Worm (Caenorhabditis elegans) whole organism, young adult: ENCODE measurements around the gene C37C3.10.
A peak's percentile ranks its signal among the peaks of the same experiment; 100 is the strongest.

Experiments
- B0019.2 ChIP-seq: fragments of 200-800 bp; sonication (Bioruptor generic); conservative IDR thresholded peaks from 2 replicates; pipeline ENCODE4 v1.3.6; 2022; ENCODE audit warnings: missing genetic modification reagents, missing genetic modification characterization, missing compliant biosample characterization
- B0336.3 ChIP-seq: fragments of 200-800 bp; sonication (Bioruptor generic); IDR thresholded peaks from 2 replicates; pipeline ENCODE4 v1.3.6; 2022; ENCODE audit warnings: missing genetic modification characterization, missing compliant biosample characterization
- C17E4.6 ChIP-seq: fragments of 200-800 bp; sonication (Bioruptor generic); IDR thresholded peaks from 2 replicates; pipeline ENCODE4 v1.3.6; 2022; ENCODE audit warnings: missing genetic modification reagents, missing genetic modification characterization, missing compliant biosample characterization
- D2030.7 ChIP-seq: fragments of 200-800 bp; sonication (Bioruptor generic); IDR thresholded peaks from 2 replicates; pipeline ENCODE4 v1.3.6; 2022; ENCODE audit warnings: missing genetic modification reagents, missing genetic modification characterization, missing compliant biosample characterization
- F33H1.4 ChIP-seq: fragments of 200-800 bp; sonication (Bioruptor generic); IDR thresholded peaks from 2 replicates; pipeline ENCODE4 v1.3.6; 2022; ENCODE audit warnings: missing genetic modification reagents, missing genetic modification characterization, missing compliant biosample characterization
- F49E8.2 ChIP-seq: sonication (generic microtip); optimal IDR thresholded peaks from 3 replicates; lab custom pipeline; 2017; ENCODE audit warnings: missing genetic modification characterization, mild to moderate bottlenecking, missing compliant biosample characterization, antibody characterized with exemption, moderate library complexity; ENCODE audit not compliant: insufficient read depth
- F52B5.7 ChIP-seq: sonication (generic microtip); optimal IDR thresholded peaks from 2 replicates; lab custom pipeline; 2016; ENCODE audit warnings: mild to moderate bottlenecking, missing genetic modification characterization, missing compliant biosample characterization
- F55B11.4 ChIP-seq: sonication (generic microtip); optimal IDR thresholded peaks from 2 replicates; lab custom pipeline; 2016; ENCODE audit warnings: missing compliant biosample characterization, missing genetic modification characterization, borderline replicate concordance; ENCODE audit not compliant: insufficient read depth
- K12H6.12 ChIP-seq: fragments of 200-800 bp; sonication (Bioruptor generic); optimal IDR thresholded peaks from 2 replicates; lab custom pipeline; 2018; ENCODE audit warnings: mild to moderate bottlenecking, missing genetic modification characterization, missing compliant biosample characterization
- T26A5.8 ChIP-seq: sonication (generic microtip); optimal IDR thresholded peaks from 2 replicates; lab custom pipeline; 2016; ENCODE audit warnings: missing genetic modification characterization, missing compliant biosample characterization
- Y53G8AR.9 ChIP-seq: fragments of 200-800 bp; sonication (Bioruptor generic); conservative IDR thresholded peaks from 2 replicates; pipeline ENCODE4 v1.3.6; 2022; ENCODE audit warnings: missing genetic modification reagents, missing genetic modification characterization, missing compliant biosample characterization
- Y56A3A.18 ChIP-seq: fragments of 200-800 bp; sonication (Bioruptor generic); IDR thresholded peaks from 2 replicates; pipeline ENCODE4 v1.3.6; 2022; ENCODE audit warnings: missing genetic modification reagents, missing genetic modification characterization, missing compliant biosample characterization
- akir-1 ChIP-seq: fragments of 200-800 bp; sonication (Bioruptor generic); optimal IDR thresholded peaks from 2 replicates; lab custom pipeline; 2018; ENCODE audit warnings: mild to moderate bottlenecking, missing genetic modification characterization, moderate library complexity, missing compliant biosample characterization
- atf-7 ChIP-seq: sonication (generic microtip); optimal IDR thresholded peaks from 2 replicates; lab custom pipeline; 2017; ENCODE audit warnings: mild to moderate bottlenecking, missing genetic modification characterization, missing compliant biosample characterization
- attf-6 ChIP-seq: fragments of 200-800 bp; sonication (Bioruptor generic); IDR thresholded peaks from 2 replicates; pipeline ENCODE4 v1.3.6; 2022; ENCODE audit warnings: missing genetic modification reagents, missing genetic modification characterization, missing compliant biosample characterization
- bed-1 ChIP-seq: fragments of 200-800 bp; sonication (Bioruptor generic); IDR thresholded peaks from 2 replicates; pipeline ENCODE4 v1.3.6; 2022; ENCODE audit warnings: missing genetic modification reagents, missing genetic modification characterization, missing compliant biosample characterization
- bed-2 ChIP-seq: fragments of 200-800 bp; sonication (Bioruptor generic); IDR thresholded peaks from 2 replicates; pipeline ENCODE4 v1.3.6; 2022; ENCODE audit warnings: missing genetic modification reagents, missing genetic modification characterization, missing compliant biosample characterization
- ceh-100 ChIP-seq: fragments of 200-800 bp; sonication (Bioruptor generic); IDR thresholded peaks from 2 replicates; pipeline ENCODE4 v1.3.6; 2022; ENCODE audit warnings: missing genetic modification reagents, missing genetic modification characterization, missing compliant biosample characterization
- die-1 ChIP-seq: sonication (generic microtip); optimal IDR thresholded peaks from 2 replicates; lab custom pipeline; 2016; ENCODE audit warnings: missing genotype, mild to moderate bottlenecking, missing genetic modification characterization, missing compliant biosample characterization
- dox-1 ChIP-seq: fragments of 200-800 bp; sonication (Bioruptor generic); IDR thresholded peaks from 2 replicates; pipeline ENCODE4 v1.3.6; 2022; ENCODE audit warnings: missing genetic modification reagents, missing genetic modification characterization, missing compliant biosample characterization
- ets-4 ChIP-seq: fragments of 200-800 bp; sonication (Bioruptor generic); optimal IDR thresholded peaks from 2 replicates; lab custom pipeline; 2018; ENCODE audit warnings: mild to moderate bottlenecking, missing genetic modification characterization, missing compliant biosample characterization
- fkh-3 ChIP-seq: sonication (generic microtip); optimal IDR thresholded peaks from 2 replicates; lab custom pipeline; 2016; ENCODE audit warnings: mild to moderate bottlenecking, missing genetic modification characterization, missing compliant biosample characterization
- hlh-26 ChIP-seq: fragments of 200-800 bp; sonication (Bioruptor generic); conservative IDR thresholded peaks from 2 replicates; pipeline ENCODE4 v1.3.6; 2022; ENCODE audit warnings: missing genetic modification reagents, missing genetic modification characterization, missing compliant biosample characterization
- hmg-1.2 ChIP-seq: fragments of 200-800 bp; sonication (Bioruptor generic); IDR thresholded peaks from 2 replicates; pipeline ENCODE4 v1.3.6; 2022; ENCODE audit warnings: missing genetic modification reagents, missing genetic modification characterization, missing compliant biosample characterization
- hmg-20 ChIP-seq: fragments of 200-800 bp; sonication (Bioruptor generic); IDR thresholded peaks from 2 replicates; pipeline ENCODE4 v1.3.6; 2022; ENCODE audit warnings: missing genetic modification reagents, missing genetic modification characterization, missing compliant biosample characterization
- hsf-1 ChIP-seq: fragments of 200-800 bp; sonication (Bioruptor generic); IDR thresholded peaks from 2 replicates; pipeline ENCODE4 v1.3.6; 2022; ENCODE audit warnings: missing genetic modification reagents, missing genetic modification characterization, missing compliant biosample characterization
- let-526 ChIP-seq: fragments of 200-800 bp; sonication (Bioruptor generic); IDR thresholded peaks from 2 replicates; pipeline ENCODE4 v1.3.6; 2022; ENCODE audit warnings: missing genetic modification reagents, missing genetic modification characterization, missing compliant biosample characterization
- let-607 ChIP-seq, 2 experiments: fragments of 200-800 bp in 1 of 2; sonication (Bioruptor generic) in 1 of 2; sonication (generic microtip) in 1 of 2; optimal IDR thresholded peaks; 2 replicates each; lab custom pipeline; 2016 to 2018; ENCODE audit warnings: mild to moderate bottlenecking in 2 of 2, missing compliant biosample characterization in 2 of 2, missing genetic modification characterization in 2 of 2, moderate library complexity in 2 of 2, missing genotype in 1 of 2
- lin-40 ChIP-seq: sonication (generic microtip); optimal IDR thresholded peaks from 2 replicates; lab custom pipeline; 2016; ENCODE audit warnings: missing genetic modification characterization, mild to moderate bottlenecking, missing compliant biosample characterization, missing genotype, missing genetic modification reagents
- madf-6 ChIP-seq: fragments of 200-800 bp; sonication (Bioruptor generic); IDR thresholded peaks from 2 replicates; pipeline ENCODE4 v1.3.6; 2022; ENCODE audit warnings: missing genetic modification reagents, missing genetic modification characterization, missing compliant biosample characterization
- madf-8 ChIP-seq: fragments of 200-800 bp; sonication (Bioruptor generic); conservative IDR thresholded peaks from 2 replicates; pipeline ENCODE4 v1.3.6; 2022; ENCODE audit warnings: missing genetic modification reagents, missing genetic modification characterization, missing compliant biosample characterization
- nfya-1 ChIP-seq: sonication (generic microtip); optimal IDR thresholded peaks from 2 replicates; lab custom pipeline; 2017; ENCODE audit warnings: antibody characterized with exemption, missing compliant biosample characterization, missing genetic modification characterization, borderline replicate concordance; ENCODE audit not compliant: insufficient read depth
- nhr-120 ChIP-seq: fragments of 200-800 bp; sonication (Bioruptor generic); IDR thresholded peaks from 2 replicates; pipeline ENCODE4 v1.3.6; 2022; ENCODE audit warnings: missing genetic modification characterization, missing compliant biosample characterization
- nhr-80 ChIP-seq: sonication (generic microtip); optimal IDR thresholded peaks from 2 replicates; lab custom pipeline; 2016; ENCODE audit warnings: missing genetic modification characterization, missing compliant biosample characterization
- pha-4 ChIP-seq: fragments of 150-350 bp; sonication (generic microtip); optimal IDR thresholded peaks from 2 replicates; lab custom pipeline; 2014; ENCODE audit warnings: missing biosample characterization, missing genetic modification reagents, missing genetic modification characterization
- rpc-1 ChIP-seq, 2 experiments: fragments of 150-350 bp in 1 of 2; sonication (generic microtip) in 1 of 2; optimal IDR thresholded peaks; 2 replicates each; lab custom pipeline; 2014 to 2018; ENCODE audit warnings: missing biosample characterization in 1 of 2, missing genetic modification characterization in 1 of 2, missing genetic modification reagents in 1 of 2, missing genotype in 1 of 2
- snpc-4 ChIP-seq, 5 experiments: fragments of 150-350 bp in 1 of 5; sonication (generic microtip) in 4 of 5; optimal IDR thresholded peaks; 2 replicates each; lab custom pipeline; 2014 to 2018; ENCODE audit warnings: missing genetic modification characterization in 5 of 5, missing biosample characterization in 3 of 5, antibody characterized with exemption in 2 of 5, mild to moderate bottlenecking in 2 of 5, missing compliant biosample characterization in 2 of 5, missing genotype in 2 of 5, moderate library complexity in 2 of 5, missing genetic modification reagents in 1 of 5
- somi-1 ChIP-seq: fragments of 200-800 bp; sonication (Bioruptor generic); optimal IDR thresholded peaks from 2 replicates; lab custom pipeline; 2018; ENCODE audit warnings: mild to moderate bottlenecking, missing genetic modification characterization, missing compliant biosample characterization
- tbp1 ChIP-seq: fragments of 200-800 bp; sonication (Bioruptor generic); optimal IDR thresholded peaks from 2 replicates; lab custom pipeline; 2018; ENCODE audit warnings: mild to moderate bottlenecking, missing genetic modification characterization, missing compliant biosample characterization
- tbx-9 ChIP-seq: sonication (generic microtip); optimal IDR thresholded peaks from 2 replicates; lab custom pipeline; 2016; ENCODE audit warnings: borderline replicate concordance, missing genetic modification characterization, inconsistent platforms, missing compliant biosample characterization
- tlf-1 ChIP-seq: fragments of 200-800 bp; sonication (Bioruptor generic); optimal IDR thresholded peaks from 2 replicates; lab custom pipeline; 2018; ENCODE audit warnings: mild to moderate bottlenecking, missing genetic modification characterization, missing compliant biosample characterization
- unc-130 ChIP-seq: sonication (generic microtip); optimal IDR thresholded peaks from 2 replicates; lab custom pipeline; 2016; ENCODE audit warnings: missing genetic modification reagents, missing genetic modification characterization, missing compliant biosample characterization
- zim-3 ChIP-seq: sonication (generic microtip); optimal IDR thresholded peaks from 2 replicates; lab custom pipeline; 2017; ENCODE audit warnings: mild to moderate bottlenecking, missing genetic modification characterization, moderate library complexity, missing compliant biosample characterization
- ztf-3 ChIP-seq: fragments of 200-800 bp; sonication (Bioruptor generic); optimal IDR thresholded peaks from 2 replicates; lab custom pipeline; 2018; ENCODE audit warnings: mild to moderate bottlenecking, missing genetic modification characterization, missing compliant biosample characterization

Gene C37C3.10

ce11 chrV:7861792-7862191, 1.1 kb downstream of the C37C3.10 start, which contains the start of gene C37C3.17:
TSS of gene C37C3.17 (minus strand) at chrV:7861892.
- TF ChIP-seq F49E8.2 (tag; lab: Kevin White, UChicago) (no peak), fkh-3 (tag; lab: Kevin White, UChicago) (no peak), unc-130 (no peak), rpc-1 (optimal IDR thresholded peaks at IDR 0.05; lab: Kevin White, UChicago) (no peak), rpc-1 (tag; optimal IDR thresholded peaks at IDR 0.05; lab: Kevin White, UChicago) (no peak), ztf-3 (GFP tag; lab: Kevin White, UChicago) (no peak), nhr-80 (no peak), nfya-1 (tag; lab: Kevin White, UChicago) (no peak), let-526 (no peak), K12H6.12 (tag; lab: Kevin White, UChicago) (no peak), die-1 (tag; lab: Kevin White, UChicago) (no peak), bed-1 (GFP tag; lab: Robert Waterston, UW) (no peak), D2030.7 (no peak), bed-2 (GFP tag; lab: Robert Waterston, UW) (no peak), snpc-4 (GFP tag; optimal IDR thresholded peaks at IDR 0.05; lab: Kevin White, UChicago) (no peak), snpc-4 (tag; optimal IDR thresholded peaks at IDR 0.05; lab: Kevin White, UChicago) (no peak), akir-1 (GFP tag; lab: Kevin White, UChicago) (no peak), F55B11.4 (tag; lab: Kevin White, UChicago) (no peak)

ce11 chrV:7857931-7858330, 4.9 kb downstream of the C37C3.10 start, which contains the start of gene C37C3.1:
TSS of gene C37C3.1 (plus strand) at chrV:7857963.
- TF ChIP-seq Y53G8AR.9 (GFP tag; lab: Robert Waterston, UW) (no peak), dox-1 (GFP tag; lab: Robert Waterston, UW) (no peak), hsf-1 (GFP tag; lab: Robert Waterston, UW) (peak; percentile 76), let-526 (0 out of 2 replicates have a peak, but pooled peaks have one; percentile 9), die-1 (tag; lab: Kevin White, UChicago) (no peak), B0336.3 (peak; percentile 64; the same call in 1 of the 2 replicates), hmg-1.2 (GFP tag; lab: Robert Waterston, UW) (0 out of 2 replicates have a peak, but pooled peaks have one; percentile 8), T26A5.8 (tag; lab: Kevin White, UChicago) (peak; percentile 11), madf-8 (no peak), attf-6 (GFP tag; lab: Robert Waterston, UW) (peak; percentile 18; the same call in 1 of the 2 replicates), F52B5.7 (tag; lab: Kevin White, UChicago) (no peak), tbp1 (GFP tag; lab: Kevin White, UChicago) (peak; percentile 12), Y56A3A.18 (GFP tag; lab: Robert Waterston, UW) (no peak; the same call in 1 of the 2 replicates), lin-40 (tag; lab: Kevin White, UChicago) (peak; percentile 3), pha-4 (tag; lab: Kevin White, UChicago) (no peak), tbx-9 (no peak), madf-6 (peak; percentile 45), nhr-120 (GFP tag; lab: Robert Waterston, UW) (0 out of 2 replicates have a peak, but pooled peaks have one; percentile 40), nfya-1 (tag; lab: Kevin White, UChicago) (no peak), tlf-1 (GFP tag; lab: Kevin White, UChicago) (peak; percentile 57), snpc-4 (GFP tag; optimal IDR thresholded peaks at IDR 0.05; lab: Kevin White, UChicago) (peak; percentile 9), snpc-4 (tag; optimal IDR thresholded peaks at IDR 0.05; lab: Kevin White, UChicago) (peak in 2 of 4 experiments; percentile 24 to 39), B0019.2 (GFP tag; lab: Robert Waterston, UW) (no peak), C17E4.6 (GFP tag; lab: Robert Waterston, UW) (no peak), hlh-26 (GFP tag; lab: Robert Waterston, UW) (no peak), F33H1.4 (peak; percentile 33; the same call in 1 of the 2 replicates), somi-1 (no peak), ets-4 (GFP tag; lab: Kevin White, UChicago) (no peak), D2030.7 (0 out of 2 replicates have a peak, but pooled peaks have one; percentile 19), atf-7 (tag; lab: Kevin White, UChicago) (peak; percentile 4), ceh-100 (0 out of 2 replicates have a peak, but pooled peaks have one; percentile 35), zim-3 (tag; lab: Kevin White, UChicago) (peak; percentile 30), hmg-20 (GFP tag; lab: Robert Waterston, UW) (peak; percentile 70), let-607 (tag; optimal IDR thresholded peaks at IDR 0.05; lab: Kevin White, UChicago) (no peak)
